Worm (Caenorhabditis elegans): ENCODE results near the gene srlf-12.

Gene srlf-12

ce11 chrIV:10891993-10892392 is at the start of gene srlf-12:
Gene srlf-12 (minus strand): TSS chrIV:10892093.
- TF ChIP-seq unc-62 (GFP tag; optimal IDR thresholded peaks at IDR 0.05), result no peak

ce11 chrIV:10936906-10937540 is 45.1 kb upstream of the srlf-12 start, which contains the start of gene fic-1:
Gene fic-1 (plus strand): TSS chrIV:10937454.
- no peak for TF ChIP-seq unc-62 (GFP tag; optimal IDR thresholded peaks at IDR 0.05)

- no peak for TF ChIP-seq unc-62 (GFP tag; optimal IDR thresholded peaks at IDR 0.05)
Observed at ce11 chrIV:10935853-10936491, 44.1 kb upstream of the srlf-12 start, which contains the start of gene lgg-2. Gene lgg-2 (minus strand): TSS chrIV:10935903.

ce11 chrIV:10935336-10935735 is 43.4 kb upstream of the srlf-12 start:
- TF ChIP-seq unc-62 (GFP tag; optimal IDR thresholded peaks at IDR 0.05), result no peak

ce11 chrIV:10934786-10935185 is 42.9 kb upstream of the srlf-12 start:
- TF ChIP-seq unc-62 (GFP tag; optimal IDR thresholded peaks at IDR 0.05), result no peak

ce11 chrIV:10933777-10934546 is 42.1 kb upstream of the srlf-12 start:
- no peak for TF ChIP-seq unc-62 (GFP tag; optimal IDR thresholded peaks at IDR 0.05)

- TF ChIP-seq unc-62 (GFP tag; optimal IDR thresholded peaks at IDR 0.05), result no peak
Observed at ce11 chrIV:10933062-10933552, 41.2 kb upstream of the srlf-12 start, which contains the start of the genes dnc-1 and lsm-7. Gene dnc-1 (minus strand): TSS chrIV:10933203. Gene lsm-7 (plus strand): TSS chrIV:10933502.

- TF ChIP-seq unc-62 (GFP tag; optimal IDR thresholded peaks at IDR 0.05), result no peak
Observed at ce11 chrIV:10919770-10920169, 27.9 kb upstream of the srlf-12 start, which contains the start of gene rbr-2. Gene rbr-2 (plus strand): TSS chrIV:10920070.

- TF ChIP-seq unc-62 (GFP tag; optimal IDR thresholded peaks at IDR 0.05), result no peak
Observed at ce11 chrIV:10918877-10919560, 27.1 kb upstream of the srlf-12 start.

ce11 chrIV:10916134-10916533 is 24.2 kb upstream of the srlf-12 start:
- TF ChIP-seq unc-62 (GFP tag; optimal IDR thresholded peaks at IDR 0.05), result no peak

- no peak for TF ChIP-seq unc-62 (GFP tag; optimal IDR thresholded peaks at IDR 0.05)
Observed at ce11 chrIV:10915388-10915787, 23.5 kb upstream of the srlf-12 start, which contains the start of gene ZK593.3. Gene ZK593.3 (plus strand): TSS chrIV:10915688.

- TF ChIP-seq unc-62 (GFP tag; optimal IDR thresholded peaks at IDR 0.05), result no peak
Observed at ce11 chrIV:10913081-10913480, 21.2 kb upstream of the srlf-12 start, which contains the start of gene ZK593.2. Gene ZK593.2 (plus strand): TSS chrIV:10913381.

- no peak for TF ChIP-seq unc-62 (GFP tag; optimal IDR thresholded peaks at IDR 0.05)
Observed at ce11 chrIV:10909708-10910107, 17.8 kb upstream of the srlf-12 start, which contains the start of gene pyk-2. Gene pyk-2 (plus strand): TSS chrIV:10909913.

- no peak for TF ChIP-seq unc-62 (GFP tag; optimal IDR thresholded peaks at IDR 0.05)
Observed at ce11 chrIV:10909206-10909605, 17.3 kb upstream of the srlf-12 start, which contains the start of gene ZK596.2. Gene ZK596.2 (minus strand): TSS chrIV:10909306.

ce11 chrIV:10904282-10904681 is 12.4 kb upstream of the srlf-12 start, which contains the start of gene ZK596.3:
Gene ZK596.3 (minus strand): TSS chrIV:10904382.
- no peak for TF ChIP-seq unc-62 (GFP tag; optimal IDR thresholded peaks at IDR 0.05)

All from whole organism, dauer.